Worm (Caenorhabditis elegans): ENCODE data around the gene F47C12.8.
A peak's percentile ranks its signal among the peaks of the same experiment; 100 is the strongest.

F47C12.8 gene

DNA sequence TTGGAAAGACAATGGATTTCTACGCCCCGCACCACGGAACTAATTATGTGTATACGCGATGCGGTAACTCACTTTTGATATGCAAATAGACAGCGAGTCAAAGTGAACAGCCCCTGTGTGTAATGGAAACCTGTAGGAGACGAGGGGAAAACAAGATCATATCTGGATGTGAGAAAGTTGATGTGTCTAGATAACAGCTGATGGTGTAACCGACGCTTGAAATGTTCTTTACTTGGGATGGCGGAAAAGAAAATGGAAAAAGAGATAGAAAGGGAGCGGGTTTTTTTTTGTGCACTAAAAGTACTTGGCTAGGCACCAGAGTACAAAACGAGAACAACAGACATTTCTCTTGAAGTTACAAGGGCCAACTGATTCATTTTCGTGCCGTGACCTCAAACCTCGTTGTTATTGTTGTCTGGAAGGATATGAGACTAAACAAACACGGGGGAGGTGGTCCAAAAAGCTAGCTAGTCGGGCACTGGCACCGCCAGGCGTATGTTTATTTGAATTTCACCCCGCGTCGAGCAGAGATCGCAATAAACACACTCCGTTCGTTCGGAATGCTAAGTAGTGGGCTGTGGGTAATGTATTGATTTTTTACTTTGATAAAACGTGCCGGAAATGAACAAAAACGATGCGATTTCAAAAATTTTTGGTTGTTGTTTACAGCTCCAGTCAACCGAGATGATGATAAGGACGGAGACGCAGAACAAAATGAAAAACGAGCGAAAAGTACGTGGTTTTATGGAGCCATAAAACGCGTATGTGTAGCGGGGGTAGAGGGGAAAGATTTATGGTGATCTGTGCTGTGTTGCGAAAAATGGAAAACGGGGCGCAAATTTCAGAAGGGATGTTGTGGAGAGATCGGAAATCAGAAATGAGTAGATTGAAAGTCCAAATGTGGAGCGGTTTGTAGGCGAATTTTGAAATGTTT lies 23.7 kb upstream of the F47C12.8 start (continued):
- TF ChIP-seq set-16 (GFP tag; IDR thresholded peaks at IDR 0.05) (no peak), aha-1 (tag) (peak; percentile 50), ceh-20 (GFP tag; IDR thresholded peaks at IDR 0.05) (peak; percentile 68; the same call in 1 of the 2 replicates), dpl-1 (GFP tag; optimal IDR thresholded peaks at IDR 0.05) (no peak), nhr-77 (tag; optimal IDR thresholded peaks at IDR 0.05) (peak; percentile 24), mxl-3 (GFP tag; optimal IDR thresholded peaks at IDR 0.05) (no peak), dmd-8 (GFP tag; IDR thresholded peaks at IDR 0.05) (no peak), nhr-76 (tag; optimal IDR thresholded peaks at IDR 0.05) (no peak), attf-4 (tag; optimal IDR thresholded peaks at IDR 0.05) (no peak), ceh-82 (tag; optimal IDR thresholded peaks at IDR 0.05) (no peak), dve-1 (tag; optimal IDR thresholded peaks at IDR 0.05; ENCODE audit: insufficient read depth) (peak; percentile 50), nhr-111 (GFP tag; optimal IDR thresholded peaks at IDR 0.05) (no peak), ceh-28 (tag; optimal IDR thresholded peaks at IDR 0.05) (peak; percentile 5), php-3 (GFP tag; IDR thresholded peaks at IDR 0.05) (peak; percentile 92), mdl-1 (tag; optimal IDR thresholded peaks at IDR 0.05) (peak; percentile 1 to 34), ztf-7 (tag; optimal IDR thresholded peaks at IDR 0.05) (no peak), Y105C5A.15 (GFP tag; IDR thresholded peaks at IDR 0.05) (no peak), nhr-28 (tag; optimal IDR thresholded peaks at IDR 0.05) (peak; percentile 71), pha-4 (GFP tag; IDR thresholded peaks at IDR 0.05) (no peak), pha-4 (tag; optimal IDR thresholded peaks at IDR 0.05) (peak; percentile 76), mdt-29 (GFP tag; IDR thresholded peaks at IDR 0.05) (no peak), hlh-11 (tag; optimal IDR thresholded peaks at IDR 0.05) (peak; percentile 33), aly-2 (tag; optimal IDR thresholded peaks at IDR 0.05) (no peak), dmd-6 (GFP tag; IDR thresholded peaks at IDR 0.05) (peak; percentile 44), jun-1 (tag; optimal IDR thresholded peaks at IDR 0.05) (no peak), lir-3 (tag; optimal IDR thresholded peaks at IDR 0.05) (no peak), ztf-11 (tag; optimal IDR thresholded peaks at IDR 0.05) (no peak), zip-2 (tag; optimal IDR thresholded peaks at IDR 0.05) (no peak), F26F4.8 (GFP tag; conservative IDR thresholded peaks at IDR 0.05) (no peak), lin-1 (GFP tag; IDR thresholded peaks at IDR 0.05) (no peak), nhr-11 (tag; optimal IDR thresholded peaks at IDR 0.05) (peak; percentile 57), lin-39 (tag; optimal IDR thresholded peaks at IDR 0.05) (no peak), cey-2 (tag; optimal IDR thresholded peaks at IDR 0.05; ENCODE audit: borderline replicate concordance, insufficient read depth) (no peak), lin-29 (GFP tag; IDR thresholded peaks at IDR 0.05) (no peak), hlh-30 (tag; optimal IDR thresholded peaks at IDR 0.05; ENCODE audit: insufficient read depth) (no peak), arid-1 (GFP tag; conservative IDR thresholded peaks at IDR 0.05) (no peak)

- 0 out of 2 replicates have a peak, but pooled peaks have one; percentile 26 for TF ChIP-seq dmd-9 (GFP tag; IDR thresholded peaks at IDR 0.05)
- no peak for TF ChIP-seq F26F4.8 (GFP tag; conservative IDR thresholded peaks at IDR 0.05)
- no peak for TF ChIP-seq hlh-30 (tag; optimal IDR thresholded peaks at IDR 0.05; ENCODE audit: insufficient read depth)
- no peak for TF ChIP-seq ztf-11 (tag; optimal IDR thresholded peaks at IDR 0.05)
- TF ChIP-seq tra-1 (GFP tag; IDR thresholded peaks at IDR 0.05): peak; percentile 46
- TF ChIP-seq madf-5 (GFP tag; IDR thresholded peaks at IDR 0.05): no peak
- no peak for TF ChIP-seq lin-39 (tag; optimal IDR thresholded peaks at IDR 0.05)
- TF ChIP-seq mdt-29 (GFP tag; IDR thresholded peaks at IDR 0.05): no peak
- no peak for TF ChIP-seq nhr-237 (tag; optimal IDR thresholded peaks at IDR 0.05)
- no peak for TF ChIP-seq ceh-82 (tag; optimal IDR thresholded peaks at IDR 0.05)
- TF ChIP-seq lin-29 (GFP tag; IDR thresholded peaks at IDR 0.05): no peak
- TF ChIP-seq dpl-1 (GFP tag; optimal IDR thresholded peaks at IDR 0.05): peak; percentile 49
- TF ChIP-seq lin-1 (GFP tag; IDR thresholded peaks at IDR 0.05): peak; percentile 24; the same call in 1 of the 2 replicates
- no peak for TF ChIP-seq arid-1 (GFP tag; conservative IDR thresholded peaks at IDR 0.05)
- no peak for TF ChIP-seq daf-8 (GFP tag; IDR thresholded peaks at IDR 0.05)
- peak; percentile 46 for TF ChIP-seq ces-1 (GFP tag; optimal IDR thresholded peaks at IDR 0.05)
- TF ChIP-seq ceh-20 (GFP tag; IDR thresholded peaks at IDR 0.05): peak; percentile 44; the same call in 1 of the 2 replicates
- no peak for TF ChIP-seq php-3 (GFP tag; IDR thresholded peaks at IDR 0.05)
- TF ChIP-seq lim-7 (GFP tag; IDR thresholded peaks at IDR 0.05): no peak
- no peak for TF ChIP-seq Y105C5A.15 (GFP tag; IDR thresholded peaks at IDR 0.05)
- no peak for TF ChIP-seq Y5F2A.4 (GFP tag; optimal IDR thresholded peaks at IDR 0.05)
- TF ChIP-seq nhr-77 (tag; optimal IDR thresholded peaks at IDR 0.05): peak; percentile 67
- no peak for TF ChIP-seq ceh-62 (tag; optimal IDR thresholded peaks at IDR 0.05)
- TF ChIP-seq nhr-48 (tag; optimal IDR thresholded peaks at IDR 0.05): peak; percentile 44
- no peak for TF ChIP-seq ZK337.2 (GFP tag; IDR thresholded peaks at IDR 0.05)
- TF ChIP-seq zip-2 (tag; optimal IDR thresholded peaks at IDR 0.05): no peak
- peak; percentile 61 for TF ChIP-seq jun-1 (tag; optimal IDR thresholded peaks at IDR 0.05)
Measured at ce11 chrIV:4019836-4020235, 21.4 kb upstream of the F47C12.8 start.
